Fruit fly (Drosophila melanogaster): Measurements from ENCODE around the gene vig2.

The vig2 gene

DNA sequence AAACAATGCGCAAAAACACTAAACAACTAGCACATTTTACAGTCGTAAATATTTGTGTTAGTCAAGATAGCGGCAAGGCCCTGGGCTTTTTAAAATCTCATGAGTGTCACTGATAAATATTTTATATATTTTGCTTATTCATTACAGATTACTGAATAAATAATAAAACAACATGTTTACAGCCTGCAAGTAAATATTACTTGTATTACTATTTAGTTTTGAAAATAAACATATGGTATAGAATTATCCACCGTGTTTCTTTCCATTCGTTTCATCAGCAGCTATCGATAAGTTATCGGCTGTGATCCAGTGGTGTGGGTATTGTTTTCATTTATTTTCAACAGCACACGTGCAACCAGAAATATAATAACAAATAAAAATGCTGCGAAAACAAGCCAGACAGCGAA is 48.6 kb upstream of the vig2 start, which contains the start of the genes shams and CG11920 (continued):
- peak; percentile 2 for TF ChIP-seq CG9437 (GFP tag; optimal IDR thresholded peaks at IDR 0.05)
- TF ChIP-seq pum (GFP tag; optimal IDR thresholded peaks at IDR 0.05): no peak
- no peak for TF ChIP-seq pan (optimal IDR thresholded peaks at IDR 0.05)
- no peak for TF ChIP-seq pan (GFP tag; optimal IDR thresholded peaks at IDR 0.05 in 1 of 2, IDR thresholded peaks at IDR 0.05 in 1 of 2)
- no peak for TF ChIP-seq CG5180 (GFP tag; optimal IDR thresholded peaks at IDR 0.05)
- no peak for TF ChIP-seq Mrtf (GFP tag; IDR thresholded peaks at IDR 0.05)
- no peak for TF ChIP-seq Dfd (GFP tag; optimal IDR thresholded peaks at IDR 0.05)
- no peak for TF ChIP-seq usp (GFP tag; optimal IDR thresholded peaks at IDR 0.05)
- TF ChIP-seq p53 (GFP tag; optimal IDR thresholded peaks at IDR 0.05): no peak
- TF ChIP-seq hb (GFP tag; IDR thresholded peaks at IDR 0.05; ENCODE audit: partially characterized antibody): no peak
- no peak; the same call in 1 of the 2 replicates for TF ChIP-seq slbo (GFP tag; IDR thresholded peaks at IDR 0.05)
- no peak for TF ChIP-seq CG1529 (GFP tag; optimal IDR thresholded peaks at IDR 0.05)
- no peak for TF ChIP-seq ham (GFP tag; IDR thresholded peaks at IDR 0.05)
- TF ChIP-seq CG4617 (GFP tag; optimal IDR thresholded peaks at IDR 0.05; ENCODE audit: borderline replicate concordance): peak; percentile 60
- peak; percentile 13 for TF ChIP-seq CG10979 (tag; optimal IDR thresholded peaks at IDR 0.05)
- no peak for TF ChIP-seq CG6175 (GFP tag; IDR thresholded peaks at IDR 0.05)
- TF ChIP-seq Meics (GFP tag; optimal IDR thresholded peaks at IDR 0.05): no peak
- TF ChIP-seq pb (GFP tag; optimal IDR thresholded peaks at IDR 0.05): no peak
- no peak for TF ChIP-seq CG3163 (GFP tag; optimal IDR thresholded peaks at IDR 0.05)
- TF ChIP-seq BEAF-32 (GFP tag; optimal IDR thresholded peaks at IDR 0.05): peak; percentile 65
- no peak for TF ChIP-seq CG8281 (tag; optimal IDR thresholded peaks at IDR 0.05)
- TF ChIP-seq Sry-δ (GFP tag; optimal IDR thresholded peaks at IDR 0.05): no peak
- TF ChIP-seq NC2α (GFP tag; optimal IDR thresholded peaks at IDR 0.05): no peak
- no peak for TF ChIP-seq tx (GFP tag; optimal IDR thresholded peaks at IDR 0.05)
- no peak for TF ChIP-seq schlank (tag; optimal IDR thresholded peaks at IDR 0.05)
- no peak for TF ChIP-seq dysf (GFP tag; IDR thresholded peaks at IDR 0.05)
- no peak for TF ChIP-seq Ada2b (GFP tag; IDR thresholded peaks at IDR 0.05)
- no peak for TF ChIP-seq oc (tag; optimal IDR thresholded peaks at IDR 0.05)
- TF ChIP-seq Lpt (GFP tag; optimal IDR thresholded peaks at IDR 0.05): no peak
- TF ChIP-seq fd64A (GFP tag; optimal IDR thresholded peaks at IDR 0.05): no peak
- peak; percentile 3 for TF ChIP-seq Spps (tag; optimal IDR thresholded peaks at IDR 0.05)
- TF ChIP-seq CG12299 (tag; optimal IDR thresholded peaks at IDR 0.05): peak; percentile 61
- no peak for TF ChIP-seq CG7745 (tag; optimal IDR thresholded peaks at IDR 0.05)
- no peak for TF ChIP-seq CG1024 (GFP tag; IDR thresholded peaks at IDR 0.05)
- peak; percentile 26 for TF ChIP-seq CG12155 (GFP tag; optimal IDR thresholded peaks at IDR 0.05)
- no peak for TF ChIP-seq D (optimal IDR thresholded peaks at IDR 0.05)
- TF ChIP-seq D (GFP tag; optimal IDR thresholded peaks at IDR 0.05): no peak
- no peak for TF ChIP-seq mirr (GFP tag; optimal IDR thresholded peaks at IDR 0.05)
- no peak for TF ChIP-seq CG2678 (tag; optimal IDR thresholded peaks at IDR 0.05)
- TF ChIP-seq CG10654 (GFP tag; optimal IDR thresholded peaks at IDR 0.05): peak; percentile 2
- TF ChIP-seq CG12071 (GFP tag; optimal IDR thresholded peaks at IDR 0.05): no peak
- no peak for TF ChIP-seq ind (GFP tag; optimal IDR thresholded peaks at IDR 0.05)
- no peak for TF ChIP-seq Rfx (GFP tag; IDR thresholded peaks at IDR 0.05)
- peak; percentile 58; the same call in 2 of the 3 replicates for TF ChIP-seq CG16813 (GFP tag; IDR thresholded peaks at IDR 0.05; ENCODE audit: partially characterized antibody)
- no peak for TF ChIP-seq br (optimal IDR thresholded peaks at IDR 0.05)
- no peak for TF ChIP-seq Asciz (GFP tag; optimal IDR thresholded peaks at IDR 0.05)
- no peak for TF ChIP-seq HLHmδ (GFP tag; optimal IDR thresholded peaks at IDR 0.05)
- TF ChIP-seq zfh1 (GFP tag; IDR thresholded peaks at IDR 0.05): no peak
- TF ChIP-seq ems (GFP tag; optimal IDR thresholded peaks at IDR 0.05): no peak
- TF ChIP-seq lov (optimal IDR thresholded peaks at IDR 0.05): no peak
- TF ChIP-seq lov (GFP tag; IDR thresholded peaks at IDR 0.05): no peak
- no peak for TF ChIP-seq klu (GFP tag; IDR thresholded peaks at IDR 0.05)
- no peak for TF ChIP-seq exex (tag; optimal IDR thresholded peaks at IDR 0.05)
